Worm (Caenorhabditis elegans): ENCODE results near the gene F35H8.12.

- TF ChIP-seq ama-1 (optimal IDR thresholded peaks at IDR 0.05) (no peak), tbx-37 (GFP tag; conservative IDR thresholded peaks at IDR 0.05) (no peak), ceh-13 (GFP tag; optimal IDR thresholded peaks at IDR 0.05) (no peak), ceh-36 (tag; optimal IDR thresholded peaks at IDR 0.05) (no peak), aly-1 (tag; optimal IDR thresholded peaks at IDR 0.05) (no peak), hnd-1 (tag; optimal IDR thresholded peaks at IDR 0.05) (no peak)
Measured at ce11 chrII:9596401-9596800, 44.8 kb downstream of the F35H8.12 start, which contains the start of gene E02H1.6.
